Fruit fly (Drosophila melanogaster) whole organism, embryonic: ENCODE results near the gene CG10413.

Experiments
- Ada2b ChIP-seq: fragments of 200-800 bp; sonication (Bioruptor generic); IDR thresholded peaks from 2 replicates; pipeline ENCODE4 v1.3.6; 2022; ENCODE audit warnings: missing biosample characterization, missing genetic modification characterization
- Antp ChIP-seq: fragments of 200-800 bp; sonication (Bioruptor generic); optimal IDR thresholded peaks from 3 replicates; lab custom pipeline; 2016; ENCODE audit warnings: missing biosample characterization, missing genetic modification characterization
- BEAF-32 ChIP-seq: fragments of 200-800 bp; sonication (Bioruptor generic); optimal IDR thresholded peaks from 3 replicates; lab custom pipeline; 2017; ENCODE audit warnings: missing biosample characterization, missing genetic modification characterization, mild to moderate bottlenecking, moderate library complexity, missing genetic modification reagents
- C15 ChIP-seq: fragments of 200-800 bp; sonication (Bioruptor generic); IDR thresholded peaks from 3 replicates; pipeline ENCODE4 v1.3.6; 2022; ENCODE audit warnings: missing biosample characterization, missing genetic modification characterization
- CG11560 ChIP-seq: fragments of 200-800 bp; sonication (Bioruptor generic); IDR thresholded peaks from 3 replicates; pipeline ENCODE4 v1.3.6; 2022; ENCODE audit warnings: missing biosample characterization, missing genetic modification characterization
- CG12659 ChIP-seq: fragments of 200-800 bp; sonication (Bioruptor generic); optimal IDR thresholded peaks from 3 replicates; lab custom pipeline; 2017; ENCODE audit warnings: mild to moderate bottlenecking, missing biosample characterization, missing genetic modification reagents, missing genetic modification characterization
- CG13624 ChIP-seq: fragments of 200-800 bp; sonication (Bioruptor generic); optimal IDR thresholded peaks from 2 replicates; lab custom pipeline; 2016; ENCODE audit warnings: missing biosample characterization, missing genetic modification characterization
- CG15011 ChIP-seq: fragments of 200-800 bp; sonication (Bioruptor generic); optimal IDR thresholded peaks from 3 replicates; lab custom pipeline; 2018; ENCODE audit warnings: missing biosample characterization, mild to moderate bottlenecking, missing genetic modification characterization
- CG15514 ChIP-seq: fragments of 200-800 bp; sonication (Bioruptor generic); optimal IDR thresholded peaks from 3 replicates; lab custom pipeline; 2017; ENCODE audit warnings: missing biosample characterization, missing genetic modification characterization, mild to moderate bottlenecking, moderate library complexity, missing genetic modification reagents
- CG1647 ChIP-seq: fragments of 200-800 bp; sonication (Bioruptor generic); optimal IDR thresholded peaks from 3 replicates; lab custom pipeline; 2016; ENCODE audit warnings: missing biosample characterization, missing genetic modification characterization
- CG17568 ChIP-seq: fragments of 200-800 bp; sonication (Bioruptor generic); optimal IDR thresholded peaks from 2 replicates; lab custom pipeline; 2018; ENCODE audit warnings: missing biosample characterization, mild to moderate bottlenecking, missing genetic modification characterization, moderate library complexity
- CG18619 ChIP-seq: fragments of 200-800 bp; sonication (Bioruptor generic); optimal IDR thresholded peaks from 3 replicates; lab custom pipeline; 2017; ENCODE audit warnings: missing biosample characterization, mild to moderate bottlenecking, missing genetic modification characterization
- CG2678 ChIP-seq: fragments of 200-800 bp; sonication (Bioruptor generic); optimal IDR thresholded peaks from 3 replicates; lab custom pipeline; 2019; ENCODE audit warnings: missing biosample characterization, mild to moderate bottlenecking, missing genetic modification characterization, moderate library complexity
- CG33213 ChIP-seq: fragments of 200-800 bp; sonication (Bioruptor generic); optimal IDR thresholded peaks from 3 replicates; lab custom pipeline; 2016; ENCODE audit warnings: missing biosample characterization, missing genetic modification characterization
- CG4617 ChIP-seq: fragments of 200-800 bp; sonication (Bioruptor generic); optimal IDR thresholded peaks from 3 replicates; lab custom pipeline; 2016; ENCODE audit warnings: missing biosample characterization, missing genetic modification characterization, borderline replicate concordance
- CG6254 ChIP-seq: fragments of 200-800 bp; sonication (Bioruptor generic); optimal IDR thresholded peaks from 3 replicates; lab custom pipeline; 2017; ENCODE audit warnings: mild to moderate bottlenecking, missing biosample characterization, missing genetic modification reagents, missing genetic modification characterization
- CG6689 ChIP-seq: fragments of 200-800 bp; sonication (Bioruptor generic); IDR thresholded peaks from 2 replicates; pipeline ENCODE4 v1.3.6; 2022; ENCODE audit warnings: missing biosample characterization, missing genetic modification characterization
- CG8765 ChIP-seq: fragments of 200-800 bp; sonication (Bioruptor generic); IDR thresholded peaks from 2 replicates; pipeline ENCODE4 v1.3.6; 2022; ENCODE audit warnings: missing biosample characterization, missing genetic modification characterization
- CG8924 ChIP-seq: fragments of 200-800 bp; optimal IDR thresholded peaks from 3 replicates; lab custom pipeline; 2019; ENCODE audit warnings: missing biosample characterization, mild to moderate bottlenecking, missing genetic modification characterization, moderate library complexity
- CG9932 ChIP-seq: fragments of 200-800 bp; sonication (Bioruptor generic); IDR thresholded peaks from 2 replicates; pipeline ENCODE4 v1.3.6; 2022; ENCODE audit warnings: missing biosample characterization, missing genetic modification characterization
- CTCF ChIP-seq: fragments of 200-800 bp; sonication (Bioruptor generic); optimal IDR thresholded peaks from 2 replicates; lab custom pipeline; 2017; ENCODE audit warnings: missing biosample characterization, mild to moderate bottlenecking, missing genetic modification characterization, moderate library complexity
- D ChIP-seq, 2 experiments: fragments of 200-800 bp in 1 of 2; fragments of >200 bp in 1 of 2; sonication (Bioruptor generic) in 1 of 2; optimal IDR thresholded peaks; 2 replicates in 1 of 2; 3 replicates in 1 of 2; lab custom pipeline; 2017; ENCODE audit warnings: mild to moderate bottlenecking in 1 of 2, missing biosample characterization in 1 of 2, missing genetic modification characterization in 1 of 2, missing genetic modification reagents in 1 of 2
- D19B ChIP-seq: fragments of 200-800 bp; sonication (Bioruptor generic); optimal IDR thresholded peaks from 2 replicates; lab custom pipeline; 2017; ENCODE audit warnings: missing biosample characterization, mild to moderate bottlenecking, missing genetic modification characterization
- Deaf1 ChIP-seq: fragments of 200-800 bp; optimal IDR thresholded peaks from 3 replicates; lab custom pipeline; 2019; ENCODE audit warnings: missing biosample characterization, mild to moderate bottlenecking, missing genetic modification characterization, moderate library complexity
- Dll ChIP-seq: fragments of 200-800 bp; sonication (Bioruptor generic); IDR thresholded peaks from 4 replicates; pipeline ENCODE4 v1.3.6; 2022; ENCODE audit warnings: missing biosample characterization, missing genetic modification characterization; ENCODE audit not compliant: partially characterized antibody
- Gug ChIP-seq: fragments of 200-800 bp; sonication (Bioruptor generic); IDR thresholded peaks from 4 replicates; pipeline ENCODE4 v1.3.6; 2022; ENCODE audit warnings: missing biosample characterization, missing genetic modification characterization
- Hr3 ChIP-seq: fragments of 200-800 bp; sonication (Bioruptor generic); optimal IDR thresholded peaks from 3 replicates; lab custom pipeline; 2016; ENCODE audit warnings: missing biosample characterization, missing genetic modification characterization
- Hsf ChIP-seq: fragments of 200-800 bp; sonication (Bioruptor generic); optimal IDR thresholded peaks from 3 replicates; lab custom pipeline; 2016; ENCODE audit warnings: missing biosample characterization, missing genetic modification characterization
- Jarid2 ChIP-seq: fragments of 200-800 bp; sonication (Bioruptor generic); optimal IDR thresholded peaks from 3 replicates; lab custom pipeline; 2017; ENCODE audit warnings: mild to moderate bottlenecking, missing biosample characterization, missing genetic modification reagents, missing genetic modification characterization
- MTF-1 ChIP-seq: fragments of 200-800 bp; sonication (Bioruptor generic); optimal IDR thresholded peaks from 2 replicates; lab custom pipeline; 2018; ENCODE audit warnings: missing biosample characterization, mild to moderate bottlenecking, missing genetic modification characterization, borderline replicate concordance
- Max ChIP-seq: fragments of 200-800 bp; sonication (Bioruptor generic); optimal IDR thresholded peaks from 2 replicates; lab custom pipeline; 2016; ENCODE audit warnings: missing biosample characterization, mild to moderate bottlenecking, missing genetic modification characterization
- Myb ChIP-seq: fragments of 200-800 bp; sonication (Bioruptor generic); optimal IDR thresholded peaks from 2 replicates; lab custom pipeline; 2016; ENCODE audit warnings: missing biosample characterization, missing genetic modification characterization
- Neu2 ChIP-seq: fragments of 200-800 bp; sonication (Bioruptor generic); optimal IDR thresholded peaks from 3 replicates; lab custom pipeline; 2016; ENCODE audit warnings: missing biosample characterization, missing genetic modification characterization, borderline replicate concordance
- Ravus ChIP-seq: fragments of 200-800 bp; sonication (Bioruptor generic); IDR thresholded peaks from 2 replicates; pipeline ENCODE4 v1.3.6; 2022; ENCODE audit warnings: missing biosample characterization, missing genetic modification characterization
- dpn ChIP-seq, 2 experiments: fragments of 200-800 bp; sonication (Bioruptor generic); optimal IDR thresholded peaks; 3 replicates each; lab custom pipeline; 2016; ENCODE audit warnings: missing biosample characterization in 2 of 2, missing genetic modification characterization in 2 of 2
- emc ChIP-seq: fragments of 200-800 bp; sonication (Bioruptor generic); optimal IDR thresholded peaks from 2 replicates; lab custom pipeline; 2016; ENCODE audit warnings: missing biosample characterization, missing genetic modification characterization
- fd64A ChIP-seq: fragments of 200-800 bp; sonication (Bioruptor generic); optimal IDR thresholded peaks from 3 replicates; lab custom pipeline; 2018; ENCODE audit warnings: missing biosample characterization, mild to moderate bottlenecking, missing genetic modification characterization
- gem ChIP-seq: fragments of 200-800 bp; sonication (Bioruptor generic); optimal IDR thresholded peaks from 2 replicates; lab custom pipeline; 2019; ENCODE audit warnings: missing biosample characterization, mild to moderate bottlenecking, missing genetic modification characterization, moderate library complexity
- jigr1 ChIP-seq: fragments of 200-800 bp; sonication (Bioruptor generic); IDR thresholded peaks from 3 replicates; pipeline ENCODE4 v1.3.6; 2022; ENCODE audit warnings: missing biosample characterization, missing genetic modification characterization
- lmd ChIP-seq: fragments of 200-800 bp; sonication (Bioruptor generic); IDR thresholded peaks from 2 replicates; pipeline ENCODE4 v1.3.6; 2022; ENCODE audit warnings: missing biosample characterization, missing genetic modification characterization
- pan ChIP-seq, 4 experiments: fragments of >200 bp in 3 of 4; fragments of 200-800 bp in 1 of 4; sonication (Bioruptor generic) in 1 of 4; optimal IDR thresholded peaks in 3 of 4; IDR thresholded peaks in 1 of 4; 2 replicates each; pipeline versions ENCODE4 v1.3.6 to Lab custom; 2017 to 2022; ENCODE audit warnings: missing biosample characterization in 2 of 4, missing genetic modification characterization in 2 of 4, mixed read lengths in 1 of 4
- prd ChIP-seq, 3 experiments: fragments of >200 bp in 2 of 3; fragments of 200-800 bp in 1 of 3; sonication (Bioruptor generic) in 1 of 3; optimal IDR thresholded peaks in 2 of 3; IDR thresholded peaks in 1 of 3; 2 replicates in 2 of 3; 3 replicates in 1 of 3; pipeline versions ENCODE4 v1.3.6 to Lab custom; 2017 to 2022; ENCODE audit warnings: missing biosample characterization in 1 of 3, missing genetic modification characterization in 1 of 3
- seq ChIP-seq: fragments of 200-800 bp; sonication (Bioruptor generic); IDR thresholded peaks from 2 replicates; pipeline ENCODE4 v1.3.6; 2022; ENCODE audit warnings: missing biosample characterization, missing genetic modification characterization
- sisA ChIP-seq: fragments of 200-800 bp; sonication (Bioruptor generic); IDR thresholded peaks from 2 replicates; pipeline ENCODE4 v1.3.6; 2022; ENCODE audit warnings: missing biosample characterization, missing genetic modification characterization
- tll ChIP-seq, 2 experiments: fragments of 200-800 bp in 1 of 2; fragments of >200 bp in 1 of 2; sonication (Bioruptor generic) in 1 of 2; optimal IDR thresholded peaks; 2 replicates each; lab custom pipeline; 2017 to 2019; ENCODE audit warnings: missing biosample characterization in 2 of 2, missing genetic modification characterization in 2 of 2, mild to moderate bottlenecking in 1 of 2, moderate library complexity in 1 of 2
- vfl ChIP-seq: fragments of 200-800 bp; sonication (Bioruptor generic); optimal IDR thresholded peaks from 2 replicates; lab custom pipeline; 2016; ENCODE audit warnings: missing biosample characterization, missing genetic modification characterization
- zfh1 ChIP-seq: fragments of 200-800 bp; sonication (Bioruptor generic); IDR thresholded peaks from 3 replicates; pipeline ENCODE4 v1.3.6; 2022; ENCODE audit warnings: missing biosample characterization, missing genetic modification characterization

The CG10413 gene

dm6 chr2L:18621357-18622211 is 16.5 kb upstream of the CG10413 start (continued):
- TF ChIP-seq Antp: no peak
- TF ChIP-seq gem (tag; lab: Kevin White, UChicago): peak; percentile 88
- peak; percentile 69 for TF ChIP-seq CG13624 (GFP tag; lab: Kevin White, UChicago)
- peak; percentile 9; the same call in 1 of the 2 replicates for TF ChIP-seq Ravus (GFP tag; lab: Robert Waterston, UW)
- peak; percentile 72 for TF ChIP-seq CG15514 (GFP tag; lab: Kevin White, UChicago)
- no peak for TF ChIP-seq CG4617 (GFP tag; lab: Kevin White, UChicago)
- no peak for TF ChIP-seq BEAF-32 (GFP tag; lab: Kevin White, UChicago)
- TF ChIP-seq CG6254 (GFP tag; lab: Kevin White, UChicago): peak; percentile 33
- TF ChIP-seq emc (GFP tag; lab: Kevin White, UChicago): no peak
- peak; percentile 89 for TF ChIP-seq CG8924
- peak; percentile 54; the same call in 2 of the 3 replicates for TF ChIP-seq CG11560 (tag; lab: Robert Waterston, UW)
- peak; percentile 41 for TF ChIP-seq vfl (GFP tag; lab: Kevin White, UChicago)
- peak; percentile 80 for TF ChIP-seq CG6689 (GFP tag; lab: Robert Waterston, UW)
- TF ChIP-seq Dll (GFP tag; lab: Robert Waterston, UW): no peak
- peak; percentile 63 for TF ChIP-seq D19B
- peak; percentile 56 for TF ChIP-seq Hr3 (GFP tag; lab: Kevin White, UChicago)
- no peak for TF ChIP-seq tll (GFP tag; optimal IDR thresholded peaks at IDR 0.05; lab: Kevin White, UChicago)
- TF ChIP-seq prd (optimal IDR thresholded peaks at IDR 0.05; lab: Kevin White, UChicago): no peak
- TF ChIP-seq prd (GFP tag; IDR thresholded peaks at IDR 0.05; lab: Robert Waterston, UW): peak; percentile 80
- TF ChIP-seq Hsf (GFP tag; lab: Kevin White, UChicago): peak; percentile 62
- TF ChIP-seq CG12659: peak; percentile 75
- peak; percentile 18 for TF ChIP-seq Myb (GFP tag; lab: Kevin White, UChicago)
- peak; percentile 69; the same call in 1 of the 3 replicates for TF ChIP-seq zfh1 (GFP tag; lab: Robert Waterston, UW)
- no peak for TF ChIP-seq CG8765 (GFP tag; lab: Robert Waterston, UW)
- peak; percentile 64 for TF ChIP-seq sisA (GFP tag; lab: Robert Waterston, UW)
- no peak for TF ChIP-seq jigr1 (GFP tag; lab: Robert Waterston, UW)
- TF ChIP-seq lmd (GFP tag; lab: Robert Waterston, UW): peak; percentile 80
- TF ChIP-seq Neu2 (GFP tag; lab: Kevin White, UChicago): no peak
- TF ChIP-seq Ada2b (GFP tag; lab: Robert Waterston, UW): peak; percentile 76
- peak; percentile 46 for TF ChIP-seq Deaf1
- no peak for TF ChIP-seq fd64A
- peak; percentile 63 to 67 for TF ChIP-seq dpn (GFP tag; optimal IDR thresholded peaks at IDR 0.05; lab: Kevin White, UChicago)
- peak; percentile 93 for TF ChIP-seq CG2678 (tag; lab: Kevin White, UChicago)
- peak; percentile 52; the same call in 2 of the 4 replicates for TF ChIP-seq Gug (GFP tag; lab: Robert Waterston, UW)
- no peak for TF ChIP-seq CTCF (GFP tag; lab: Kevin White, UChicago)
- peak; percentile 25 for TF ChIP-seq MTF-1 (GFP tag; lab: Kevin White, UChicago)
- peak; percentile 79 for TF ChIP-seq seq (GFP tag; lab: Robert Waterston, UW)
- peak; percentile 59 for TF ChIP-seq CG15011 (GFP tag; lab: Kevin White, UChicago)
- peak; percentile 41 for TF ChIP-seq Jarid2 (GFP tag; lab: Kevin White, UChicago)
- no peak for TF ChIP-seq pan (optimal IDR thresholded peaks at IDR 0.05; lab: Kevin White, UChicago)
- TF ChIP-seq pan (GFP tag; optimal IDR thresholded peaks at IDR 0.05 in 1 of 2, IDR thresholded peaks at IDR 0.05 in 1 of 2): peak in 1 of 2 experiments; percentile 68
- TF ChIP-seq C15 (GFP tag; lab: Robert Waterston, UW): 0 out of 3 replicates have a peak, but pooled peaks have one; percentile 42
- TF ChIP-seq CG33213 (GFP tag; lab: Kevin White, UChicago): peak; percentile 38
- peak; percentile 59 for TF ChIP-seq Max (GFP tag; lab: Kevin White, UChicago)
- TF ChIP-seq CG18619: peak; percentile 65
- peak; percentile 84 for TF ChIP-seq CG9932 (GFP tag; lab: Robert Waterston, UW)
- TF ChIP-seq CG17568 (GFP tag; lab: Kevin White, UChicago): peak; percentile 20
- TF ChIP-seq CG1647 (GFP tag; lab: Kevin White, UChicago): peak; percentile 21
- TF ChIP-seq D (optimal IDR thresholded peaks at IDR 0.05; lab: Kevin White, UChicago): no peak
- peak; percentile 70 for TF ChIP-seq D (GFP tag; optimal IDR thresholded peaks at IDR 0.05; lab: Kevin White, UChicago)
